Worm (Caenorhabditis elegans) whole organism, young adult: ENCODE results near the gene C46C11.4.

Experiments used
- F57C9.4 ChIP-seq: sonication (generic microtip); optimal IDR thresholded peaks from 2 replicates; lab custom pipeline; 2017; ENCODE audit warnings: mild to moderate bottlenecking, missing genetic modification characterization, missing compliant biosample characterization
- aptf-3 ChIP-seq: fragments of 200-800 bp; sonication (Bioruptor generic); IDR thresholded peaks from 2 replicates; pipeline ENCODE4 v1.3.6; 2022; ENCODE audit warnings: missing genetic modification characterization, missing compliant biosample characterization
- attf-3 ChIP-seq: fragments of 200-800 bp; sonication (Bioruptor generic); conservative IDR thresholded peaks from 2 replicates; pipeline ENCODE4 v1.3.6; 2022; ENCODE audit warnings: missing genetic modification reagents, missing genetic modification characterization, missing compliant biosample characterization
- bed-1 ChIP-seq: fragments of 200-800 bp; sonication (Bioruptor generic); IDR thresholded peaks from 2 replicates; pipeline ENCODE4 v1.3.6; 2022; ENCODE audit warnings: missing genetic modification reagents, missing genetic modification characterization, missing compliant biosample characterization
- bed-2 ChIP-seq: fragments of 200-800 bp; sonication (Bioruptor generic); IDR thresholded peaks from 2 replicates; pipeline ENCODE4 v1.3.6; 2022; ENCODE audit warnings: missing genetic modification reagents, missing genetic modification characterization, missing compliant biosample characterization
- egl-44 ChIP-seq: fragments of 200-800 bp; sonication (Bioruptor generic); IDR thresholded peaks from 2 replicates; pipeline ENCODE4 v1.3.6; 2022; ENCODE audit warnings: missing genetic modification reagents, missing genetic modification characterization, missing compliant biosample characterization
- ekl-4 ChIP-seq: fragments of 200-800 bp; sonication (Bioruptor generic); IDR thresholded peaks from 2 replicates; pipeline ENCODE4 v1.3.6; 2022; ENCODE audit warnings: missing genetic modification reagents, missing genetic modification characterization, missing compliant biosample characterization
- him-1 ChIP-seq: sonication (generic microtip); optimal IDR thresholded peaks from 2 replicates; lab custom pipeline; 2016; ENCODE audit warnings: missing genotype, missing genetic modification reagents, missing genetic modification characterization, missing compliant biosample characterization
- lsy-27 ChIP-seq: sonication (generic microtip); optimal IDR thresholded peaks from 2 replicates; lab custom pipeline; 2017; ENCODE audit warnings: missing genetic modification characterization, mild to moderate bottlenecking, missing compliant biosample characterization, antibody characterized with exemption, missing genotype, borderline replicate concordance; ENCODE audit not compliant: insufficient read depth
- sea-2 ChIP-seq: fragments of 200-800 bp; sonication (Bioruptor generic); IDR thresholded peaks from 2 replicates; pipeline ENCODE4 v1.3.6; 2022; ENCODE audit warnings: missing genetic modification characterization, missing compliant biosample characterization
- snpc-4 ChIP-seq, 5 experiments: fragments of 150-350 bp in 1 of 5; sonication (generic microtip) in 4 of 5; optimal IDR thresholded peaks; 2 replicates each; lab custom pipeline; 2014 to 2018; ENCODE audit warnings: missing genetic modification characterization in 5 of 5, missing biosample characterization in 3 of 5, antibody characterized with exemption in 2 of 5, mild to moderate bottlenecking in 2 of 5, missing compliant biosample characterization in 2 of 5, missing genotype in 2 of 5, moderate library complexity in 2 of 5, missing genetic modification reagents in 1 of 5
- tbp1 ChIP-seq: fragments of 200-800 bp; sonication (Bioruptor generic); optimal IDR thresholded peaks from 2 replicates; lab custom pipeline; 2018; ENCODE audit warnings: mild to moderate bottlenecking, missing genetic modification characterization, missing compliant biosample characterization
- unc-62 ChIP-seq: fragments of 150-350 bp; optimal IDR thresholded peaks from 2 replicates; lab custom pipeline; 2014; ENCODE audit warnings: missing biosample characterization, missing genetic modification reagents, missing genetic modification characterization
- zfh-2 ChIP-seq: fragments of 200-800 bp; sonication (Bioruptor generic); conservative IDR thresholded peaks from 2 replicates; pipeline ENCODE4 v1.3.6; 2022; ENCODE audit warnings: missing genetic modification reagents, missing genetic modification characterization, missing compliant biosample characterization

DNA sequence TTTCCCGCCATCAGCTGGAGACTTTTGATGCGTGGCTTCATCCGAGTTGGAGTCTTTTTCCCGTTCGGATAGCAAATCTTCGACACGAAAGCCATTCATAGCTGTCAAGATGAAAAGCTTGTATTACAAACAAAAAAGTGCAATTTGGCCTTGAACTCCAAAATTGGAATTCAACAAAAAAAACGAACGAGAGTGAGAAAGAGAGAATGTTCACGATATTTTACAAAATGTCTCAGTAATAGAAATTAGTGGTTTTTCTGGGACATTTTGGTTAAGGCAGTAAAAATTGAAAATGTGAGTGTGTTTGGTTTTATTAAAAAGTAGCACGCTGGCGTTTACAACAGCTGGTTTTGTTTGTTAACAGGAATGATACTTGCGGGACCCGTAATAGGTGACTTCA, 7.1 kb upstream of the C46C11.4 start, which contains the start of gene ceh-1:
- TF ChIP-seq snpc-4 (GFP tag; optimal IDR thresholded peaks at IDR 0.05; lab: Kevin White, UChicago) (no peak), snpc-4 (tag; optimal IDR thresholded peaks at IDR 0.05; lab: Kevin White, UChicago) (no peak), lsy-27 (no peak), him-1 (no peak), bed-1 (GFP tag; lab: Robert Waterston, UW) (no peak), F57C9.4 (no peak), egl-44 (no peak), ekl-4 (no peak), tbp1 (GFP tag; lab: Kevin White, UChicago) (no peak), sea-2 (GFP tag; lab: Robert Waterston, UW) (no peak), unc-62 (GFP tag; lab: Kevin White, UChicago) (no peak), attf-3 (GFP tag; lab: Robert Waterston, UW) (no peak), aptf-3 (no peak), bed-2 (no peak), zfh-2 (no peak)
